Fruit fly (Drosophila melanogaster): ENCODE results near the gene Gapdh2.

DNA sequence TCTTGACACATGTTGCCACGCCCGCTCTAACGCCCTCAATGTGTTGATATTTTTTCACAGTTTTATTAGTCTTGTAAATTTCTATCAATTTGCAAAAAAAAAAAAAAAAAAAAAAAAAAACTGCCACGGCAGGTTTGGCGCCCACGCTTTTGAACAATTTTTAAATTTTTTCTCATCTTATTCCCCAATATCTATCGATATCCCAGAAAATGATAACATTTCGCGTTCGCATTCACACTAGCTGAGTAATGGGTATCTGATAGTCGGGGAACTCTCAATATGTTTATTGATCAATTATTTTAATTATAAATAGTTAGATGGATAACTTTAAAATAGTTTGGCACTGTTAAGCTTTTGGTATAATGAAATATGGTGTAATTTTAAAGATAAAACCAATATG lies 26.6 kb upstream of the Gapdh2 start:
- TF ChIP-seq CG6792 (GFP tag; optimal IDR thresholded peaks at IDR 0.05) (no peak), CG6854 (GFP tag; optimal IDR thresholded peaks at IDR 0.05) (no peak), CG16779 (tag; optimal IDR thresholded peaks at IDR 0.05) (no peak)

Data from whole organism, prepupa.